Fruit fly (Drosophila melanogaster) whole organism, prepupa: ENCODE measurements around the gene Swip-1.

ENCODE experiments used
- Blimp-1 ChIP-seq: fragments of 200-800 bp; sonication (Bioruptor generic); optimal IDR thresholded peaks from 3 replicates; lab custom pipeline; 2017; ENCODE audit warnings: missing biosample characterization, missing genetic modification characterization, mild to moderate bottlenecking, moderate library complexity, missing genetic modification reagents
- CG15336 ChIP-seq: fragments of 200-800 bp; sonication (Bioruptor generic); IDR thresholded peaks from 2 replicates; pipeline ENCODE4 v1.3.6; 2022; ENCODE audit warnings: missing biosample characterization, missing genetic modification characterization
- CG16779 ChIP-seq: fragments of 200-800 bp; sonication (Bioruptor generic); optimal IDR thresholded peaks from 3 replicates; lab custom pipeline; 2017; ENCODE audit warnings: missing biosample characterization, mild to moderate bottlenecking, missing genetic modification characterization
- CG34406 ChIP-seq: fragments of 200-800 bp; sonication (Bioruptor generic); optimal IDR thresholded peaks from 3 replicates; lab custom pipeline; 2016; ENCODE audit warnings: missing biosample characterization, missing genetic modification characterization
- CG6792 ChIP-seq: fragments of 200-800 bp; sonication (Bioruptor generic); optimal IDR thresholded peaks from 3 replicates; lab custom pipeline; 2016; ENCODE audit warnings: missing biosample characterization, missing genetic modification characterization
- CG8119 ChIP-seq: fragments of 200-800 bp; sonication (Bioruptor generic); IDR thresholded peaks from 3 replicates; pipeline ENCODE4 v1.3.6; 2022; ENCODE audit warnings: missing biosample characterization, missing genetic modification characterization
- CG8319 ChIP-seq: fragments of 200-800 bp; sonication (Bioruptor generic); optimal IDR thresholded peaks from 3 replicates; lab custom pipeline; 2016; ENCODE audit warnings: missing biosample characterization, missing genetic modification characterization
- Lpt ChIP-seq: fragments of 200-800 bp; sonication (Bioruptor generic); optimal IDR thresholded peaks from 3 replicates; lab custom pipeline; 2016; ENCODE audit warnings: missing biosample characterization, missing genetic modification characterization
- Sox15 ChIP-seq: fragments of 200-800 bp; sonication (Bioruptor generic); optimal IDR thresholded peaks from 3 replicates; lab custom pipeline; 2016; ENCODE audit warnings: missing biosample characterization, missing genetic modification characterization
- ss ChIP-seq, 2 experiments: fragments of 200-800 bp; sonication (Bioruptor generic); optimal IDR thresholded peaks; 2 replicates in 1 of 2; 3 replicates in 1 of 2; lab custom pipeline; 2017 to 2018; ENCODE audit warnings: mild to moderate bottlenecking in 2 of 2, missing biosample characterization in 2 of 2, missing genetic modification characterization in 2 of 2, moderate library complexity in 1 of 2

dm6 chr2L:19011895-19012645 is 25.0 kb upstream of the Swip-1 start:
- peak; percentile 44 to 72 for TF ChIP-seq ss (GFP tag; optimal IDR thresholded peaks at IDR 0.05; lab: Kevin White, UChicago)
- TF ChIP-seq CG8119 (GFP tag; lab: Robert Waterston, UW) = peak; percentile 70
- TF ChIP-seq Sox15 (GFP tag; lab: Kevin White, UChicago) = peak; percentile 62
- peak; percentile 8 for TF ChIP-seq Lpt
- peak; percentile 51 for TF ChIP-seq CG8319 (GFP tag; lab: Kevin White, UChicago)
- TF ChIP-seq Blimp-1 (GFP tag; lab: Kevin White, UChicago) = no peak
- TF ChIP-seq CG15336 (GFP tag; lab: Robert Waterston, UW) = peak; percentile 63
- TF ChIP-seq CG6792 (GFP tag; lab: Kevin White, UChicago) = peak; percentile 75
- TF ChIP-seq CG34406 = peak; percentile 60
- peak; percentile 5 for TF ChIP-seq CG16779 (tag; lab: Kevin White, UChicago)
